Worm (Caenorhabditis elegans): Measurements from ENCODE around the gene T01E8.8.

The T01E8.8 gene

ce11 chrII:10230972-10231371 is at the start of gene T01E8.8:
T01E8.8 (plus strand) TSS chrII:10231272.
- TF ChIP-seq ceh-82 (tag; optimal IDR thresholded peaks at IDR 0.05) (no peak), nhr-11 (tag; optimal IDR thresholded peaks at IDR 0.05) (no peak), unc-39 (tag; optimal IDR thresholded peaks at IDR 0.05) (no peak), Y55F3AM.14 (GFP tag; optimal IDR thresholded peaks at IDR 0.05) (no peak), nhr-10 (tag; optimal IDR thresholded peaks at IDR 0.05) (no peak), lin-11 (tag; optimal IDR thresholded peaks at IDR 0.05) (no peak), peb-1 (tag; optimal IDR thresholded peaks at IDR 0.05) (no peak), unc-55 (GFP tag; optimal IDR thresholded peaks at IDR 0.05) (no peak)

- TF ChIP-seq R02D3.7 (tag; optimal IDR thresholded peaks at IDR 0.05) (no peak), nhr-6 (tag; optimal IDR thresholded peaks at IDR 0.05) (no peak), unc-55 (GFP tag; optimal IDR thresholded peaks at IDR 0.05) (no peak), unc-39 (tag; optimal IDR thresholded peaks at IDR 0.05) (no peak), lsy-2 (tag; optimal IDR thresholded peaks at IDR 0.05) (no peak), nhr-12 (tag; optimal IDR thresholded peaks at IDR 0.05) (no peak), ama-1 (optimal IDR thresholded peaks at IDR 0.05) (no peak), nhr-23 (tag; optimal IDR thresholded peaks at IDR 0.05) (no peak), fos-1 (tag; optimal IDR thresholded peaks at IDR 0.05) (no peak), sma-9 (GFP tag; optimal IDR thresholded peaks at IDR 0.05) (no peak), sma-9 (tag; optimal IDR thresholded peaks at IDR 0.05) (no peak), lin-13 (GFP tag; optimal IDR thresholded peaks at IDR 0.05) (no peak), elt-1 (tag; optimal IDR thresholded peaks at IDR 0.05) (no peak)
Observed at ce11 chrII:10182634-10183033, 48.4 kb upstream of the T01E8.8 start, which contains the start of gene srd-1. srd-1 (minus strand) TSS chrII:10182734.

DNA sequence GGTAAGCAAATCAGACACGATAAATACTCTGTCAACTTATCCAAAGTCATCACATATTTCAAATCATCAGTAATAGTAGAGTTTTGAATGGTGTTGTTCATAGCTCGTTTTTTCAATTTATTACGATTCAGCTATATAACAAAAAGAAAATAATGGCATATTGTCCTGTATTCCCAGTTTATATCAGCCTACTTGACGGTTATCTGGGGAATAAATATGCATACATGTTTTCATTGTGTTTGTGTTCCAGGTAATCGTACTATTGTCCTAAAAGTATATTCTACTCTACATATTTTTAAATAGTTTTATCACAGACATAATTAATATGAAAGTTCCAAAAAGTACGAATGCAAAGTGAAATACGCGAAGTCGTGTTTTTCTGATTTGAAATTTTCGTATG is 43.3 kb upstream of the T01E8.8 start, which contains the start of gene srd-2:
Gene srd-2 (minus strand): TSS at position 101 of the 400 bp plus-strand sequence.
- TF ChIP-seq alr-1 (tag; optimal IDR thresholded peaks at IDR 0.05): no peak

- no peak for TF ChIP-seq nhr-10 (tag; optimal IDR thresholded peaks at IDR 0.05)
- TF ChIP-seq lsy-2 (tag; optimal IDR thresholded peaks at IDR 0.05): no peak
- TF ChIP-seq alr-1 (tag; optimal IDR thresholded peaks at IDR 0.05): no peak
- TF ChIP-seq ztf-4 (tag; optimal IDR thresholded peaks at IDR 0.05): no peak
- no peak for TF ChIP-seq nhr-25 (tag; optimal IDR thresholded peaks at IDR 0.05)
- TF ChIP-seq unc-62 (GFP tag; optimal IDR thresholded peaks at IDR 0.05): no peak
- no peak for TF ChIP-seq ama-1 (optimal IDR thresholded peaks at IDR 0.05)
- no peak for TF ChIP-seq F13H6.1 (tag; optimal IDR thresholded peaks at IDR 0.05)
- no peak for TF ChIP-seq elt-3 (tag; optimal IDR thresholded peaks at IDR 0.05)
- TF ChIP-seq crh-2 (tag; optimal IDR thresholded peaks at IDR 0.05): no peak
- TF ChIP-seq nhr-129 (tag; optimal IDR thresholded peaks at IDR 0.05): no peak
- no peak for TF ChIP-seq snpc-4 (tag; optimal IDR thresholded peaks at IDR 0.05)
- TF ChIP-seq nhr-77 (tag; optimal IDR thresholded peaks at IDR 0.05): no peak
- no peak for TF ChIP-seq lin-11 (tag; optimal IDR thresholded peaks at IDR 0.05)
- TF ChIP-seq skn-1 (tag; optimal IDR thresholded peaks at IDR 0.05): no peak
- TF ChIP-seq sma-3 (GFP tag; optimal IDR thresholded peaks at IDR 0.05): no peak
Observed at ce11 chrII:10189369-10189768, 41.7 kb upstream of the T01E8.8 start, which contains the start of gene cdc-25.4. cdc-25.4 (minus strand) TSS chrII:10189469.

DNA sequence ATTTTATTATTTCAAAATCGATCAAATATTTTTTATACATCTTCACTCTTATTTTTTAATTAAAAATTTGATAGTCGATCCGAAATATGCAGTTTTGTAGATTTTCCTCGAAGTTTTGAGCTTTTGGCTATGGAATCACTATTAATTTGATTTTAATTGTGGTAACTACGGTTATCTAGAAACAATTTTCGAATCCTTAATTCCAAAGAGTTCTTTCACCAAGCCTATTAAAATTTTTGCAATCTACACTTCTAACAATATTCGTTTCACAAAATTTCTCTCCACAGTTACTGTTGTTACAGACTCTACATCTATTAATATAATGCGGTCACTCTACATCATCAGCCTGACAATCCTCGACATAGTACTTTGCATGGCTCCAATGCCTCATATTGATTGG is 38.9 kb upstream of the T01E8.8 start, which contains the start of gene R05H5.7:
Gene R05H5.7 (plus strand): TSS at position 301 of the 400 bp plus-strand sequence.
- TF ChIP-seq nhr-25 (tag; optimal IDR thresholded peaks at IDR 0.05) (no peak), nhr-12 (tag; optimal IDR thresholded peaks at IDR 0.05) (no peak), nhr-10 (tag; optimal IDR thresholded peaks at IDR 0.05) (no peak)

- TF ChIP-seq elt-1 (tag; optimal IDR thresholded peaks at IDR 0.05) (no peak), nhr-25 (tag; optimal IDR thresholded peaks at IDR 0.05) (no peak), ceh-16 (tag; optimal IDR thresholded peaks at IDR 0.05) (no peak), dmd-4 (tag; optimal IDR thresholded peaks at IDR 0.05) (no peak), gmeb-1 (tag; optimal IDR thresholded peaks at IDR 0.05) (no peak), ztf-4 (tag; optimal IDR thresholded peaks at IDR 0.05) (no peak), nhr-77 (tag; optimal IDR thresholded peaks at IDR 0.05) (no peak), ama-1 (optimal IDR thresholded peaks at IDR 0.05) (no peak), fos-1 (tag; optimal IDR thresholded peaks at IDR 0.05) (no peak), unc-62 (GFP tag; optimal IDR thresholded peaks at IDR 0.05) (no peak), crh-2 (tag; optimal IDR thresholded peaks at IDR 0.05) (no peak), sem-4 (tag; optimal IDR thresholded peaks at IDR 0.05) (no peak), R02D3.7 (tag; optimal IDR thresholded peaks at IDR 0.05) (no peak), C34F6.9 (tag; optimal IDR thresholded peaks at IDR 0.05) (no peak), mab-5 (tag; optimal IDR thresholded peaks at IDR 0.05) (no peak), nhr-10 (tag; optimal IDR thresholded peaks at IDR 0.05) (no peak), sma-9 (GFP tag; optimal IDR thresholded peaks at IDR 0.05) (no peak), sma-9 (tag; optimal IDR thresholded peaks at IDR 0.05) (no peak), lin-39 (tag; optimal IDR thresholded peaks at IDR 0.05) (no peak), unc-39 (tag; optimal IDR thresholded peaks at IDR 0.05) (no peak)
Observed at ce11 chrII:10194605-10195004, 36.5 kb upstream of the T01E8.8 start, which contains the start of gene srb-6. srb-6 (plus strand) TSS chrII:10194905.

All from whole organism, L2 larva.